Fruit fly (Drosophila melanogaster) whole organism, embryonic: ENCODE measurements around the gene RpS3.

Experiments used
- Abd-B ChIP-seq: fragments of 200-800 bp; sonication (Bioruptor generic); optimal IDR thresholded peaks from 2 replicates; lab custom pipeline; 2018; ENCODE audit warnings: missing biosample characterization, mild to moderate bottlenecking, missing genetic modification characterization, moderate library complexity
- C15 ChIP-seq: fragments of 200-800 bp; sonication (Bioruptor generic); IDR thresholded peaks from 3 replicates; pipeline ENCODE4 v1.3.6; 2022; ENCODE audit warnings: missing biosample characterization, missing genetic modification characterization
- CG10267 ChIP-seq: fragments of 200-800 bp; sonication (Bioruptor generic); optimal IDR thresholded peaks from 2 replicates; lab custom pipeline; 2018; ENCODE audit warnings: missing biosample characterization, mild to moderate bottlenecking, missing genetic modification characterization, moderate library complexity
- CG11560 ChIP-seq: fragments of 200-800 bp; sonication (Bioruptor generic); IDR thresholded peaks from 3 replicates; pipeline ENCODE4 v1.3.6; 2022; ENCODE audit warnings: missing biosample characterization, missing genetic modification characterization
- CG13287 ChIP-seq: fragments of 200-800 bp; sonication (Bioruptor generic); IDR thresholded peaks from 2 replicates; pipeline ENCODE4 v1.3.6; 2022; ENCODE audit warnings: missing biosample characterization, missing genetic modification characterization; ENCODE audit not compliant: partially characterized antibody
- CG13775 ChIP-seq: fragments of 200-800 bp; sonication (Bioruptor generic); optimal IDR thresholded peaks from 3 replicates; lab custom pipeline; 2017; ENCODE audit warnings: missing biosample characterization, mild to moderate bottlenecking, missing genetic modification characterization
- CG16813 ChIP-seq: fragments of 200-800 bp; sonication (Bioruptor generic); IDR thresholded peaks from 3 replicates; pipeline ENCODE4 v1.3.6; 2022; ENCODE audit warnings: missing biosample characterization, missing genetic modification characterization; ENCODE audit not compliant: partially characterized antibody
- CG17328 ChIP-seq: fragments of 200-800 bp; sonication (Bioruptor generic); IDR thresholded peaks from 2 replicates; pipeline ENCODE4 v1.3.6; 2022; ENCODE audit warnings: missing biosample characterization, missing genetic modification characterization
- CG17361 ChIP-seq: fragments of 200-800 bp; sonication (Bioruptor generic); IDR thresholded peaks from 3 replicates; pipeline ENCODE4 v1.3.6; 2022; ENCODE audit warnings: missing biosample characterization, missing genetic modification characterization
- CG17829 ChIP-seq: fragments of 200-800 bp; optimal IDR thresholded peaks from 2 replicates; lab custom pipeline; 2019; ENCODE audit warnings: missing biosample characterization, mild to moderate bottlenecking, missing genetic modification characterization, moderate library complexity
- CG30020 ChIP-seq: fragments of 200-800 bp; optimal IDR thresholded peaks from 2 replicates; lab custom pipeline; 2019; ENCODE audit warnings: missing biosample characterization, mild to moderate bottlenecking, missing genetic modification characterization, moderate library complexity
- CG31224 ChIP-seq: fragments of 200-800 bp; sonication (Bioruptor generic); IDR thresholded peaks from 2 replicates; pipeline ENCODE4 v1.3.6; 2022; ENCODE audit warnings: missing biosample characterization, missing genetic modification characterization
- CG4360 ChIP-seq: fragments of 200-800 bp; sonication (Bioruptor generic); IDR thresholded peaks from 2 replicates; pipeline ENCODE4 v1.3.6; 2022; ENCODE audit warnings: missing biosample characterization, missing genetic modification characterization
- CG4854 ChIP-seq: fragments of 200-800 bp; sonication (Bioruptor generic); optimal IDR thresholded peaks from 2 replicates; lab custom pipeline; 2016; ENCODE audit warnings: missing biosample characterization, missing genetic modification characterization, inconsistent platforms
- CG6272 ChIP-seq: fragments of 200-800 bp; sonication (Bioruptor generic); IDR thresholded peaks from 2 replicates; pipeline ENCODE4 v1.3.6; 2022; ENCODE audit warnings: missing biosample characterization, missing genetic modification characterization
- CG6654 ChIP-seq: fragments of 200-800 bp; sonication (Bioruptor generic); optimal IDR thresholded peaks from 2 replicates; lab custom pipeline; 2017; ENCODE audit warnings: missing biosample characterization, mild to moderate bottlenecking, missing genetic modification characterization
- CG7987 ChIP-seq: fragments of 200-800 bp; sonication (Bioruptor generic); optimal IDR thresholded peaks from 2 replicates; lab custom pipeline; 2018; ENCODE audit warnings: missing biosample characterization, mild to moderate bottlenecking, missing genetic modification characterization, moderate library complexity
- CG9932 ChIP-seq: fragments of 200-800 bp; sonication (Bioruptor generic); IDR thresholded peaks from 2 replicates; pipeline ENCODE4 v1.3.6; 2022; ENCODE audit warnings: missing biosample characterization, missing genetic modification characterization
- Doc3 ChIP-seq: fragments of 200-800 bp; sonication (Bioruptor generic); IDR thresholded peaks from 3 replicates; pipeline ENCODE4 v1.3.6; 2022; ENCODE audit warnings: missing biosample characterization, missing genetic modification characterization; ENCODE audit not compliant: partially characterized antibody
- ERR ChIP-seq: fragments of 200-800 bp; sonication (Bioruptor generic); optimal IDR thresholded peaks from 2 replicates; lab custom pipeline; 2016; ENCODE audit warnings: missing biosample characterization, missing genetic modification characterization
- Gug ChIP-seq: fragments of 200-800 bp; sonication (Bioruptor generic); IDR thresholded peaks from 4 replicates; pipeline ENCODE4 v1.3.6; 2022; ENCODE audit warnings: missing biosample characterization, missing genetic modification characterization
- Hey ChIP-seq: fragments of 200-800 bp; sonication (Bioruptor generic); optimal IDR thresholded peaks from 3 replicates; lab custom pipeline; 2018; ENCODE audit warnings: missing biosample characterization, mild to moderate bottlenecking, missing genetic modification characterization
- Hmr ChIP-seq: fragments of 200-800 bp; sonication (Bioruptor generic); optimal IDR thresholded peaks from 3 replicates; lab custom pipeline; 2017; ENCODE audit warnings: mild to moderate bottlenecking, missing biosample characterization, missing genetic modification reagents, missing genetic modification characterization
- Mes4 ChIP-seq: fragments of 200-800 bp; sonication (Bioruptor generic); optimal IDR thresholded peaks from 2 replicates; lab custom pipeline; 2016; ENCODE audit warnings: missing biosample characterization, missing genetic modification characterization
- Myb ChIP-seq: fragments of 200-800 bp; sonication (Bioruptor generic); optimal IDR thresholded peaks from 2 replicates; lab custom pipeline; 2016; ENCODE audit warnings: missing biosample characterization, missing genetic modification characterization
- NC2β ChIP-seq: fragments of 200-800 bp; sonication (Bioruptor generic); optimal IDR thresholded peaks from 2 replicates; lab custom pipeline; 2016; ENCODE audit warnings: missing biosample characterization, missing genetic modification characterization
- Nf-YA ChIP-seq: fragments of 200-800 bp; sonication (Bioruptor generic); IDR thresholded peaks from 2 replicates; pipeline ENCODE4 v1.3.6; 2022; ENCODE audit warnings: missing biosample characterization, missing genetic modification characterization
- Rx ChIP-seq: fragments of 200-800 bp; sonication (Bioruptor generic); IDR thresholded peaks from 2 replicates; pipeline ENCODE4 v1.3.6; 2022; ENCODE audit warnings: missing biosample characterization, missing genetic modification characterization
- Six4 ChIP-seq: fragments of 200-800 bp; sonication (Bioruptor generic); optimal IDR thresholded peaks from 2 replicates; lab custom pipeline; 2016; ENCODE audit warnings: missing biosample characterization, missing genetic modification characterization
- Taf1 ChIP-seq: fragments of 200-800 bp; sonication (Bioruptor generic); IDR thresholded peaks from 2 replicates; pipeline ENCODE4 v1.3.6; 2022; ENCODE audit warnings: missing biosample characterization, missing genetic modification characterization
- Vsx1 ChIP-seq: fragments of 200-800 bp; sonication (Bioruptor generic); optimal IDR thresholded peaks from 2 replicates; lab custom pipeline; 2017; ENCODE audit warnings: missing biosample characterization, mild to moderate bottlenecking, missing genetic modification characterization, missing genetic modification reagents
- cad ChIP-seq: fragments of >200 bp; optimal IDR thresholded peaks from 2 replicates; lab custom pipeline; 2017; ENCODE audit warnings: missing biosample characterization, missing genetic modification characterization
- chm ChIP-seq: fragments of 200-800 bp; sonication (Bioruptor generic); IDR thresholded peaks from 2 replicates; pipeline ENCODE4 v1.3.6; 2022; ENCODE audit warnings: missing biosample characterization, missing genetic modification characterization
- dpn ChIP-seq, 2 experiments: fragments of 200-800 bp; sonication (Bioruptor generic); optimal IDR thresholded peaks; 3 replicates each; lab custom pipeline; 2016; ENCODE audit warnings: missing biosample characterization in 2 of 2, missing genetic modification characterization in 2 of 2
- ems ChIP-seq: fragments of 200-800 bp; sonication (Bioruptor generic); optimal IDR thresholded peaks from 3 replicates; lab custom pipeline; 2016; ENCODE audit warnings: missing biosample characterization, missing genetic modification characterization
- en ChIP-seq: fragments of 200-800 bp; sonication (Bioruptor generic); optimal IDR thresholded peaks from 2 replicates; lab custom pipeline; 2016; ENCODE audit warnings: missing biosample characterization, missing genetic modification characterization
- exex ChIP-seq: fragments of 200-800 bp; sonication (Bioruptor generic); optimal IDR thresholded peaks from 4 replicates; lab custom pipeline; 2018; ENCODE audit warnings: missing biosample characterization, mild to moderate bottlenecking, missing genetic modification characterization, moderate library complexity
- fu2 ChIP-seq: fragments of 200-800 bp; sonication (Bioruptor generic); optimal IDR thresholded peaks from 2 replicates; lab custom pipeline; 2016; ENCODE audit warnings: missing biosample characterization, missing genetic modification characterization
- hth ChIP-seq: fragments of >200 bp; optimal IDR thresholded peaks from 2 replicates; lab custom pipeline; 2017; ENCODE audit warnings: inconsistent platforms
- knrl ChIP-seq: fragments of 200-800 bp; sonication (Bioruptor generic); IDR thresholded peaks from 3 replicates; pipeline ENCODE4 v1.3.6; 2022; ENCODE audit warnings: missing biosample characterization, missing genetic modification characterization; ENCODE audit not compliant: partially characterized antibody
- lmd ChIP-seq: fragments of 200-800 bp; sonication (Bioruptor generic); IDR thresholded peaks from 2 replicates; pipeline ENCODE4 v1.3.6; 2022; ENCODE audit warnings: missing biosample characterization, missing genetic modification characterization
- oc ChIP-seq: fragments of 200-800 bp; sonication (Bioruptor generic); optimal IDR thresholded peaks from 2 replicates; lab custom pipeline; 2018; ENCODE audit warnings: missing biosample characterization, mild to moderate bottlenecking, missing genetic modification characterization, moderate library complexity
- rib ChIP-seq: fragments of 200-800 bp; sonication (Bioruptor generic); IDR thresholded peaks from 2 replicates; pipeline ENCODE4 v1.3.6; 2022; ENCODE audit warnings: missing biosample characterization, missing genetic modification characterization
- sima ChIP-seq: fragments of 200-800 bp; sonication (Bioruptor generic); optimal IDR thresholded peaks from 2 replicates; lab custom pipeline; 2016; ENCODE audit warnings: missing biosample characterization, missing genetic modification characterization
- slbo ChIP-seq: fragments of 200-800 bp; sonication (Bioruptor generic); IDR thresholded peaks from 2 replicates; pipeline ENCODE4 v1.3.6; 2022; ENCODE audit warnings: missing biosample characterization, missing genetic modification characterization
- stc ChIP-seq: fragments of 200-800 bp; sonication (Bioruptor generic); IDR thresholded peaks from 2 replicates; pipeline ENCODE4 v1.3.6; 2022; ENCODE audit warnings: missing biosample characterization, missing genetic modification characterization
- tio ChIP-seq: fragments of 200-800 bp; sonication (Bioruptor generic); optimal IDR thresholded peaks from 2 replicates; lab custom pipeline; 2017; ENCODE audit warnings: missing biosample characterization, missing genetic modification characterization, inconsistent platforms
- tna ChIP-seq: fragments of 200-800 bp; sonication (Bioruptor generic); IDR thresholded peaks from 2 replicates; pipeline ENCODE4 v1.3.6; 2022; ENCODE audit warnings: missing biosample characterization, missing genetic modification characterization; ENCODE audit not compliant: partially characterized antibody
- toy ChIP-seq: fragments of 200-800 bp; sonication (Bioruptor generic); IDR thresholded peaks from 2 replicates; pipeline ENCODE4 v1.3.6; 2022; ENCODE audit warnings: missing biosample characterization, missing genetic modification characterization
- vnd ChIP-seq: fragments of 200-800 bp; sonication (Bioruptor generic); IDR thresholded peaks from 3 replicates; pipeline ENCODE4 v1.3.6; 2022; ENCODE audit warnings: missing biosample characterization, missing genetic modification characterization; ENCODE audit not compliant: partially characterized antibody
- vvl ChIP-seq: fragments of 200-800 bp; sonication (Bioruptor generic); IDR thresholded peaks from 2 replicates; pipeline ENCODE4 v1.3.6; 2022; ENCODE audit warnings: missing biosample characterization, missing genetic modification characterization
- wor ChIP-seq: fragments of 200-800 bp; sonication (Bioruptor generic); IDR thresholded peaks from 2 replicates; pipeline ENCODE4 v1.3.6; 2022; ENCODE audit warnings: missing biosample characterization, missing genetic modification characterization

The RpS3 gene

dm6 chr3R:23326292-23326691 lies 32.3 kb upstream of the RpS3 start:
- TF ChIP-seq Rx (GFP tag; lab: Robert Waterston, UW) (peak; percentile 67), CG17829 (peak; percentile 91), CG6654 (peak; percentile 62), Nf-YA (GFP tag; lab: Robert Waterston, UW) (peak; percentile 57), vvl (GFP tag; lab: Robert Waterston, UW) (peak; percentile 90), hth (lab: Kevin White, UChicago) (no peak), CG31224 (GFP tag; lab: Robert Waterston, UW) (peak; percentile 72), fu2 (GFP tag; lab: Kevin White, UChicago) (peak; percentile 71), Hey (no peak), exex (tag; lab: Kevin White, UChicago) (no peak), rib (GFP tag; lab: Robert Waterston, UW) (peak; percentile 74), toy (GFP tag; lab: Robert Waterston, UW) (peak; percentile 66; the same call in 1 of the 2 replicates), sima (peak; percentile 30), CG17328 (GFP tag; lab: Robert Waterston, UW) (peak; percentile 77), CG7987 (GFP tag; lab: Kevin White, UChicago) (peak; percentile 56), CG6272 (GFP tag; lab: Robert Waterston, UW) (peak; percentile 51; the same call in 1 of the 2 replicates), CG30020 (tag; lab: Kevin White, UChicago) (no peak), lmd (peak; percentile 86), tna (no peak), CG4854 (GFP tag; lab: Kevin White, UChicago) (peak; percentile 69), Doc3 (GFP tag; lab: Robert Waterston, UW) (no peak), CG11560 (tag; lab: Robert Waterston, UW) (peak; percentile 69; the same call in 2 of the 3 replicates), Mes4 (peak; percentile 79), Abd-B (GFP tag; lab: Kevin White, UChicago) (peak; percentile 72), stc (peak; percentile 76), CG13775 (GFP tag; lab: Kevin White, UChicago) (peak; percentile 82), Vsx1 (GFP tag; lab: Kevin White, UChicago) (peak; percentile 26), Six4 (GFP tag; lab: Kevin White, UChicago) (peak; percentile 81), dpn (GFP tag; optimal IDR thresholded peaks at IDR 0.05; lab: Kevin White, UChicago) (peak; percentile 85 to 88), CG10267 (tag; lab: Kevin White, UChicago) (peak; percentile 84), Myb (GFP tag; lab: Kevin White, UChicago) (peak; percentile 71), knrl (GFP tag; lab: Robert Waterston, UW) (no peak), cad (GFP tag; lab: Kevin White, UChicago) (no peak), oc (peak; percentile 72), Taf1 (GFP tag; lab: Robert Waterston, UW) (0 out of 2 replicates have a peak, but pooled peaks have one; percentile 52), NC2β (peak; percentile 93), en (peak; percentile 76), CG13287 (GFP tag; lab: Robert Waterston, UW) (no peak), CG4360 (GFP tag; lab: Robert Waterston, UW) (no peak), ems (GFP tag; lab: Kevin White, UChicago) (peak; percentile 71), chm (GFP tag; lab: Robert Waterston, UW) (peak; percentile 89), CG16813 (GFP tag; lab: Robert Waterston, UW) (no peak), slbo (peak; percentile 83), C15 (GFP tag; lab: Robert Waterston, UW) (no peak), Hmr (GFP tag; lab: Kevin White, UChicago) (peak; percentile 82), tio (GFP tag; lab: Kevin White, UChicago) (peak; percentile 79), CG17361 (GFP tag; lab: Robert Waterston, UW) (peak; percentile 86), ERR (peak; percentile 54), vnd (no peak), CG9932 (GFP tag; lab: Robert Waterston, UW) (peak; percentile 60), Gug (GFP tag; lab: Robert Waterston, UW) (peak; percentile 68; the same call in 2 of the 4 replicates), wor (peak; percentile 56; the same call in 1 of the 2 replicates)
